Worm (Caenorhabditis elegans): ENCODE results near the gene ints-5.

- TF ChIP-seq ces-1 (GFP tag; optimal IDR thresholded peaks at IDR 0.05): no peak
- TF ChIP-seq sox-4 (tag; optimal IDR thresholded peaks at IDR 0.05): no peak
- TF ChIP-seq mep-1 (tag; optimal IDR thresholded peaks at IDR 0.05): no peak
- no peak for TF ChIP-seq pqm-1 (tag; optimal IDR thresholded peaks at IDR 0.05)
- TF ChIP-seq lsy-2 (tag; optimal IDR thresholded peaks at IDR 0.05): no peak
- no peak for TF ChIP-seq rnt-1 (tag; optimal IDR thresholded peaks at IDR 0.05)
- TF ChIP-seq ceh-82 (tag; optimal IDR thresholded peaks at IDR 0.05): no peak
- TF ChIP-seq nhr-85 (tag): no peak
- TF ChIP-seq zag-1 (tag; optimal IDR thresholded peaks at IDR 0.05): no peak
- TF ChIP-seq pax-3 (tag; optimal IDR thresholded peaks at IDR 0.05): no peak
- no peak for TF ChIP-seq nhr-11 (tag; optimal IDR thresholded peaks at IDR 0.05)
Observed at ce11 chrV:18579684-18580083, 45.9 kb downstream of the ints-5 start, which contains the start of gene Y51A2D.13.
